Fruit fly (Drosophila melanogaster) whole organism, embryonic: ENCODE measurements around the gene CG6569.
A peak's percentile ranks its signal among the peaks of the same experiment; 100 is the strongest.

ENCODE experiments used
- Atf-2 ChIP-seq: fragments of 200-800 bp; sonication (Bioruptor generic); optimal IDR thresholded peaks from 2 replicates; lab custom pipeline; 2016; ENCODE audit warnings: missing biosample characterization, missing genetic modification characterization
- Awh ChIP-seq: fragments of 200-800 bp; sonication (Bioruptor generic); IDR thresholded peaks from 2 replicates; pipeline ENCODE4, ENCODE4 v1.3.6; 2022; ENCODE audit warnings: missing biosample characterization, missing genetic modification characterization
- Bteb2 ChIP-seq: fragments of 200-800 bp; sonication (Bioruptor generic); optimal IDR thresholded peaks from 2 replicates; lab custom pipeline; 2016; ENCODE audit warnings: missing biosample characterization, missing genetic modification characterization
- CG10462 ChIP-seq: fragments of 200-800 bp; sonication (Bioruptor generic); optimal IDR thresholded peaks from 2 replicates; lab custom pipeline; 2016; ENCODE audit warnings: missing biosample characterization, missing genetic modification characterization
- CG11560 ChIP-seq: fragments of 200-800 bp; sonication (Bioruptor generic); IDR thresholded peaks from 3 replicates; pipeline ENCODE4 v1.3.6; 2022; ENCODE audit warnings: missing biosample characterization, missing genetic modification characterization
- CG13624 ChIP-seq: fragments of 200-800 bp; sonication (Bioruptor generic); optimal IDR thresholded peaks from 2 replicates; lab custom pipeline; 2016; ENCODE audit warnings: missing biosample characterization, missing genetic modification characterization
- CG13894 ChIP-seq: fragments of 200-800 bp; sonication (Bioruptor generic); optimal IDR thresholded peaks from 3 replicates; lab custom pipeline; 2018; ENCODE audit warnings: missing biosample characterization, mild to moderate bottlenecking, missing genetic modification characterization, moderate library complexity
- CG15514 ChIP-seq: fragments of 200-800 bp; sonication (Bioruptor generic); optimal IDR thresholded peaks from 3 replicates; lab custom pipeline; 2017; ENCODE audit warnings: missing biosample characterization, missing genetic modification characterization, mild to moderate bottlenecking, moderate library complexity, missing genetic modification reagents
- CG17359 ChIP-seq: fragments of 200-800 bp; sonication (Bioruptor generic); optimal IDR thresholded peaks from 3 replicates; lab custom pipeline; 2018; ENCODE audit warnings: missing biosample characterization, mild to moderate bottlenecking, missing genetic modification characterization, moderate library complexity
- CG17829 ChIP-seq: fragments of 200-800 bp; optimal IDR thresholded peaks from 2 replicates; lab custom pipeline; 2019; ENCODE audit warnings: missing biosample characterization, mild to moderate bottlenecking, missing genetic modification characterization, moderate library complexity
- CG18262 ChIP-seq: fragments of 200-800 bp; optimal IDR thresholded peaks from 3 replicates; lab custom pipeline; 2019; ENCODE audit warnings: missing biosample characterization, mild to moderate bottlenecking, missing genetic modification characterization, moderate library complexity
- CG2712 ChIP-seq: fragments of 200-800 bp; optimal IDR thresholded peaks from 3 replicates; lab custom pipeline; 2019; ENCODE audit warnings: missing biosample characterization, mild to moderate bottlenecking, missing genetic modification characterization, moderate library complexity
- CG32772 ChIP-seq: fragments of 200-800 bp; sonication (Bioruptor generic); IDR thresholded peaks from 2 replicates; pipeline ENCODE4 v1.3.6; 2022; ENCODE audit warnings: missing biosample characterization, missing genetic modification characterization
- CG33213 ChIP-seq: fragments of 200-800 bp; sonication (Bioruptor generic); optimal IDR thresholded peaks from 3 replicates; lab custom pipeline; 2016; ENCODE audit warnings: missing biosample characterization, missing genetic modification characterization
- CG34224 ChIP-seq: fragments of 200-800 bp; sonication (Bioruptor generic); IDR thresholded peaks from 3 replicates; pipeline ENCODE4 v1.3.6; 2022; ENCODE audit warnings: missing biosample characterization, missing genetic modification characterization; ENCODE audit not compliant: partially characterized antibody
- CG3726 ChIP-seq: fragments of 200-800 bp; sonication (Bioruptor generic); IDR thresholded peaks from 3 replicates; pipeline ENCODE4, ENCODE4 v1.3.6; 2022; ENCODE audit warnings: missing biosample characterization, missing genetic modification characterization
- CG3838 ChIP-seq: fragments of 200-800 bp; sonication (Bioruptor generic); optimal IDR thresholded peaks from 3 replicates; lab custom pipeline; 2016; ENCODE audit warnings: missing biosample characterization, missing genetic modification characterization
- CG43689 ChIP-seq: fragments of 200-800 bp; sonication (Bioruptor generic); IDR thresholded peaks from 2 replicates; pipeline ENCODE4 v1.3.6; 2022; ENCODE audit warnings: missing biosample characterization, missing genetic modification characterization
- CG6175 ChIP-seq: fragments of 200-800 bp; sonication (Bioruptor generic); IDR thresholded peaks from 3 replicates; pipeline ENCODE4 v1.3.6; 2022; ENCODE audit warnings: missing biosample characterization, missing genetic modification characterization
- CG6813 ChIP-seq: fragments of 200-800 bp; sonication (Bioruptor generic); optimal IDR thresholded peaks from 2 replicates; lab custom pipeline; 2017; ENCODE audit warnings: missing biosample characterization, missing genetic modification characterization, mild to moderate bottlenecking, moderate library complexity, missing genetic modification reagents
- CG8089 ChIP-seq: fragments of 200-800 bp; sonication (Bioruptor generic); optimal IDR thresholded peaks from 3 replicates; lab custom pipeline; 2016; ENCODE audit warnings: missing biosample characterization, missing genetic modification characterization
- Dek ChIP-seq: fragments of 200-800 bp; sonication (Bioruptor generic); optimal IDR thresholded peaks from 3 replicates; lab custom pipeline; 2019; ENCODE audit warnings: missing biosample characterization, mild to moderate bottlenecking, missing genetic modification characterization, moderate library complexity
- ERR ChIP-seq: fragments of 200-800 bp; sonication (Bioruptor generic); optimal IDR thresholded peaks from 2 replicates; lab custom pipeline; 2016; ENCODE audit warnings: missing biosample characterization, missing genetic modification characterization
- H15 ChIP-seq: fragments of 200-800 bp; sonication (Bioruptor generic); IDR thresholded peaks from 3 replicates; pipeline ENCODE4 v1.3.6; 2022; ENCODE audit warnings: missing biosample characterization, missing genetic modification characterization
- HLH4C ChIP-seq: fragments of 200-800 bp; sonication (Bioruptor generic); IDR thresholded peaks from 3 replicates; pipeline ENCODE4 v1.3.6; 2022; ENCODE audit warnings: missing biosample characterization, missing genetic modification characterization; ENCODE audit not compliant: partially characterized antibody
- HLHmδ ChIP-seq: fragments of 200-800 bp; sonication (Bioruptor generic); optimal IDR thresholded peaks from 2 replicates; lab custom pipeline; 2018; ENCODE audit warnings: missing biosample characterization, mild to moderate bottlenecking, missing genetic modification characterization, moderate library complexity
- Myb ChIP-seq: fragments of 200-800 bp; sonication (Bioruptor generic); optimal IDR thresholded peaks from 2 replicates; lab custom pipeline; 2016; ENCODE audit warnings: missing biosample characterization, missing genetic modification characterization
- Nf-YC ChIP-seq: fragments of 200-800 bp; optimal IDR thresholded peaks from 3 replicates; lab custom pipeline; 2019; ENCODE audit warnings: missing biosample characterization, mild to moderate bottlenecking, missing genetic modification characterization, moderate library complexity
- Ptx1 ChIP-seq: fragments of 200-800 bp; sonication (Bioruptor generic); IDR thresholded peaks from 2 replicates; pipeline ENCODE4 v1.3.6; 2022; ENCODE audit warnings: missing biosample characterization, missing genetic modification characterization
- Ravus ChIP-seq: fragments of 200-800 bp; sonication (Bioruptor generic); IDR thresholded peaks from 2 replicates; pipeline ENCODE4 v1.3.6; 2022; ENCODE audit warnings: missing biosample characterization, missing genetic modification characterization
- Sry-β ChIP-seq: fragments of 200-800 bp; sonication (Bioruptor generic); optimal IDR thresholded peaks from 2 replicates; lab custom pipeline; 2018; ENCODE audit warnings: missing biosample characterization, mild to moderate bottlenecking, missing genetic modification characterization, moderate library complexity
- Stat92E ChIP-seq, 3 experiments: fragments of >200 bp in 2 of 3; fragments of 200-800 bp in 1 of 3; sonication (Bioruptor generic) in 1 of 3; optimal IDR thresholded peaks; 2 replicates each; lab custom pipeline; 2017 to 2019; ENCODE audit warnings: missing biosample characterization in 3 of 3, missing genetic modification characterization in 3 of 3, mild to moderate bottlenecking in 1 of 3, moderate library complexity in 1 of 3
- YL-1 ChIP-seq: fragments of 200-800 bp; sonication (Bioruptor generic); optimal IDR thresholded peaks from 3 replicates; lab custom pipeline; 2017; ENCODE audit warnings: missing biosample characterization, mild to moderate bottlenecking, missing genetic modification characterization
- ato ChIP-seq: fragments of 200-800 bp; sonication (Bioruptor generic); IDR thresholded peaks from 2 replicates; pipeline ENCODE4 v1.3.6; 2022; ENCODE audit warnings: missing biosample characterization, missing genetic modification characterization; ENCODE audit not compliant: partially characterized antibody
- chinmo ChIP-seq: fragments of 200-800 bp; sonication (Bioruptor generic); IDR thresholded peaks from 4 replicates; pipeline ENCODE4 v1.3.6; 2022; ENCODE audit warnings: missing biosample characterization, missing genetic modification characterization; ENCODE audit not compliant: partially characterized antibody
- da ChIP-seq: fragments of 200-800 bp; sonication (Bioruptor generic); optimal IDR thresholded peaks from 2 replicates; lab custom pipeline; 2016; ENCODE audit warnings: missing biosample characterization, missing genetic modification characterization
- eyg ChIP-seq: fragments of 200-800 bp; sonication (Bioruptor generic); optimal IDR thresholded peaks from 3 replicates; lab custom pipeline; 2016; ENCODE audit warnings: missing biosample characterization, missing genetic modification characterization
- lab ChIP-seq: fragments of 200-800 bp; sonication (Bioruptor generic); optimal IDR thresholded peaks from 3 replicates; lab custom pipeline; 2017; ENCODE audit warnings: missing biosample characterization, missing genetic modification characterization, mild to moderate bottlenecking, moderate library complexity, missing genetic modification reagents
- nau ChIP-seq: fragments of 200-800 bp; sonication (Bioruptor generic); optimal IDR thresholded peaks from 3 replicates; lab custom pipeline; 2017; ENCODE audit warnings: missing biosample characterization, mild to moderate bottlenecking, missing genetic modification characterization, missing genetic modification reagents
- row ChIP-seq: fragments of 200-800 bp; sonication (Bioruptor generic); IDR thresholded peaks from 3 replicates; pipeline ENCODE4 v1.3.6; 2022; ENCODE audit warnings: missing biosample characterization, missing genetic modification characterization
- salm ChIP-seq: fragments of 200-800 bp; sonication (Bioruptor generic); optimal IDR thresholded peaks from 2 replicates; lab custom pipeline; 2018; ENCODE audit warnings: missing biosample characterization, mild to moderate bottlenecking, missing genetic modification characterization
- scrt ChIP-seq: fragments of 200-800 bp; sonication (Bioruptor generic); optimal IDR thresholded peaks from 2 replicates; lab custom pipeline; 2018; ENCODE audit warnings: missing biosample characterization, mild to moderate bottlenecking, missing genetic modification characterization, moderate library complexity
- ssp ChIP-seq: fragments of 200-800 bp; sonication (Bioruptor generic); IDR thresholded peaks from 2 replicates; pipeline ENCODE4 v1.3.6; 2022; ENCODE audit warnings: missing biosample characterization, missing genetic modification characterization
- tin ChIP-seq: fragments of 200-800 bp; sonication (Bioruptor generic); optimal IDR thresholded peaks from 3 replicates; lab custom pipeline; 2016; ENCODE audit warnings: missing biosample characterization, missing genetic modification characterization
- toy ChIP-seq: fragments of 200-800 bp; sonication (Bioruptor generic); IDR thresholded peaks from 2 replicates; pipeline ENCODE4 v1.3.6; 2022; ENCODE audit warnings: missing biosample characterization, missing genetic modification characterization
- yki ChIP-seq: fragments of >200 bp; optimal IDR thresholded peaks from 3 replicates; lab custom pipeline; 2018
- zf30C ChIP-seq: fragments of 200-800 bp; sonication (Bioruptor generic); optimal IDR thresholded peaks from 3 replicates; lab custom pipeline; 2018; ENCODE audit warnings: missing biosample characterization, mild to moderate bottlenecking, missing genetic modification characterization

Gene CG6569

DNA sequence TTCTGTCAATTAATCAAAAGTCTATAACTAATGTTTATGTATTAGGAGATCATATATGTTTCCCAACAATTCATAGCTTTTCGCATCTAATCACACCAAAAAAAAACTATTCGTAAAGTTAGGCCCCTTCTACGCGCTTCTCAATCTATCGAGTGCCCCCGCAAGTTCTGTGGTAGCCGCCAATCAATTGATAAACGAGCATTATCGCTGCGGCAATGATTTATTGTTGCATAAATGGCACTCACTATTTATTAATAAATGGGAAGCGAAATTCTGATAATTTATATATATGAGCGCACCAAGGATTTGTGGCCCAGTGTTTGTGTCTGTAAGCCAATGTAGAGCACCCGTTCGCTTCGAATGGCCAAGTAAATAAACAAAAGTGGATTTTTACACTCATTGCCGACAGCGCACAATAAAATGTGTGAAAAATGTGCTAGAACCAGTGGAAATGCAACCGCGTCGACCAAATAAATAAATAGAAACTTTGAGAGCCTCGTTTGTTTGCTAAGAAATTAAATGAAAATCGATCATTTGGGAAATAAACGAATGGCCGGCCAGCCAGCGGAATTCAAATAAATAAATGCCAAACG lies 3.7 kb upstream of the CG6569 start (continued):
- TF ChIP-seq scrt (GFP tag; lab: Kevin White, UChicago) (no peak), H15 (GFP tag; lab: Robert Waterston, UW) (no peak), nau (GFP tag; lab: Kevin White, UChicago) (no peak), Ravus (GFP tag; lab: Robert Waterston, UW) (no peak), ato (GFP tag; lab: Robert Waterston, UW) (no peak), da (GFP tag; lab: Kevin White, UChicago) (no peak), CG2712 (tag; lab: Kevin White, UChicago) (no peak), CG17829 (peak; percentile 98), CG8089 (no peak), CG6175 (no peak)

- TF ChIP-seq chinmo (GFP tag; lab: Robert Waterston, UW): 0 out of 4 replicates have a peak, but pooled peaks have one; percentile 17
- no peak for TF ChIP-seq yki (lab: Kevin White, UChicago)
- TF ChIP-seq Stat92E (GFP tag; optimal IDR thresholded peaks at IDR 0.05; lab: Kevin White, UChicago): peak in 1 of 3 experiments; percentile 90
- peak; percentile 3 for TF ChIP-seq HLHmδ (GFP tag; lab: Kevin White, UChicago)
- peak; percentile 93 for TF ChIP-seq zf30C (GFP tag; lab: Kevin White, UChicago)
- peak; percentile 90 for TF ChIP-seq CG3838 (GFP tag; lab: Kevin White, UChicago)
- TF ChIP-seq Awh (GFP tag; lab: Robert Waterston, UW): peak; percentile 95
- TF ChIP-seq CG6813 (GFP tag; lab: Kevin White, UChicago): peak; percentile 98
- TF ChIP-seq ERR (GFP tag; lab: Kevin White, UChicago): peak; percentile 97
- peak; percentile 96 for TF ChIP-seq toy
- peak; percentile 90 for TF ChIP-seq CG11560 (tag; lab: Robert Waterston, UW)
- TF ChIP-seq Dek (tag; lab: Kevin White, UChicago): peak; percentile 97
- peak; percentile 98 for TF ChIP-seq CG13624
- peak; percentile 96 for TF ChIP-seq Bteb2 (GFP tag; lab: Kevin White, UChicago)
- peak; percentile 82 for TF ChIP-seq Nf-YC (tag; lab: Kevin White, UChicago)
- TF ChIP-seq CG18262 (tag; lab: Kevin White, UChicago): peak; percentile 96
- peak; percentile 97 for TF ChIP-seq eyg
- peak; percentile 96 for TF ChIP-seq CG3726 (GFP tag; lab: Robert Waterston, UW)
- peak; percentile 89 for TF ChIP-seq ssp (GFP tag; lab: Robert Waterston, UW)
- TF ChIP-seq CG34224: no peak
- peak; percentile 95 for TF ChIP-seq CG43689 (GFP tag; lab: Robert Waterston, UW)
- TF ChIP-seq row (GFP tag; lab: Robert Waterston, UW): peak; percentile 99
- TF ChIP-seq CG15514: peak; percentile 93
- TF ChIP-seq CG32772 (GFP tag; lab: Robert Waterston, UW): peak; percentile 97
- peak; percentile 90 for TF ChIP-seq Myb (GFP tag; lab: Kevin White, UChicago)
- peak; percentile 94 for TF ChIP-seq CG10462
- TF ChIP-seq YL-1 (GFP tag; lab: Kevin White, UChicago): peak; percentile 83
- TF ChIP-seq Sry-β (GFP tag; lab: Kevin White, UChicago): peak; percentile 57
- peak; percentile 97 for TF ChIP-seq CG33213 (GFP tag; lab: Kevin White, UChicago)
- no peak for TF ChIP-seq HLH4C (GFP tag; lab: Robert Waterston, UW)
- TF ChIP-seq CG13894: peak; percentile 97
- peak; percentile 97 for TF ChIP-seq CG17359
- TF ChIP-seq tin (GFP tag; lab: Kevin White, UChicago): peak; percentile 97
- peak; percentile 92 for TF ChIP-seq salm (tag; lab: Kevin White, UChicago)
- TF ChIP-seq lab: peak; percentile 99
- peak; percentile 97 for TF ChIP-seq Ptx1
- peak; percentile 96 for TF ChIP-seq Atf-2 (GFP tag; lab: Kevin White, UChicago)
These were observed 2.6 kb upstream of the CG6569 start, which contains the start of gene CG31431 for dm6 chr3R:21870158-21870971. CG31431 (plus strand) TSS chr3R:21870681.
